Worm (Caenorhabditis elegans) whole organism, L2 larva: ENCODE results near the gene T16G12.10.

Experiments used
- ama-1 ChIP-seq: fragments of 150-350 bp; optimal IDR thresholded peaks from 2 replicates; lab custom pipeline; 2018; ENCODE audit warnings: inconsistent platforms
- lin-11 ChIP-seq: fragments of 150-350 bp; sonication (generic microtip); optimal IDR thresholded peaks from 2 replicates; lab custom pipeline; 2014; ENCODE audit warnings: missing biosample characterization, missing genetic modification characterization, inconsistent platforms, mixed read lengths

ce11 chrIII:10085983-10086382, 30.1 kb upstream of the T16G12.10 start, which contains the start of gene T16H12.2:
- TF ChIP-seq ama-1 = no peak
- no peak for TF ChIP-seq lin-11 (tag; lab: Kevin White, UChicago)
